Worm (Caenorhabditis elegans): ENCODE measurements around the gene Y54G2A.37.

ce11 chrIV:2849269-2849668, 28.8 kb downstream of the Y54G2A.37 start:
- TF ChIP-seq ama-1 (optimal IDR thresholded peaks at IDR 0.05) = no peak
- no peak for TF ChIP-seq tra-4 (tag; optimal IDR thresholded peaks at IDR 0.05)
- no peak for TF ChIP-seq tbx-37 (GFP tag; conservative IDR thresholded peaks at IDR 0.05)
- no peak for TF ChIP-seq pes-1 (GFP tag; IDR thresholded peaks at IDR 0.05)
- TF ChIP-seq flt-1 (GFP tag; IDR thresholded peaks at IDR 0.05) = no peak
- TF ChIP-seq tbx-11 (GFP tag; IDR thresholded peaks at IDR 0.05) = no peak
- TF ChIP-seq hmbx-1 (tag; optimal IDR thresholded peaks at IDR 0.05) = no peak
- no peak for TF ChIP-seq scrt-1 (GFP tag; IDR thresholded peaks at IDR 0.05)
- no peak for TF ChIP-seq hnd-1 (tag; optimal IDR thresholded peaks at IDR 0.05)
- no peak for TF ChIP-seq ceh-36 (tag; optimal IDR thresholded peaks at IDR 0.05)
- TF ChIP-seq sea-1 (GFP tag; conservative IDR thresholded peaks at IDR 0.05) = no peak
- TF ChIP-seq ets-7 (tag; optimal IDR thresholded peaks at IDR 0.05) = no peak

All from whole organism, early embryonic.